Fruit fly (Drosophila melanogaster): Measurements from ENCODE around the gene CG8664.

Gene CG8664

dm6 chrX:17297070-17297689 is 14.7 kb upstream of the CG8664 start (continued):
- peak in 1 of 2 experiments; percentile 27 for TF ChIP-seq Hr51 (GFP tag; optimal IDR thresholded peaks at IDR 0.05)
- TF ChIP-seq jumu (GFP tag; optimal IDR thresholded peaks at IDR 0.05): peak; percentile 43
- peak; percentile 20 for TF ChIP-seq CG17385 (GFP tag; optimal IDR thresholded peaks at IDR 0.05)
- peak in 1 of 3 experiments; percentile 37 for TF ChIP-seq lola (GFP tag; optimal IDR thresholded peaks at IDR 0.05)
- peak; percentile 12 for TF ChIP-seq shn (GFP tag; optimal IDR thresholded peaks at IDR 0.05)
- peak; percentile 57 for TF ChIP-seq nmo (GFP tag; optimal IDR thresholded peaks at IDR 0.05)
- TF ChIP-seq lbe (GFP tag; optimal IDR thresholded peaks at IDR 0.05): peak; percentile 18
- TF ChIP-seq NfI (GFP tag; optimal IDR thresholded peaks at IDR 0.05): peak; percentile 12
- TF ChIP-seq ewg (GFP tag; optimal IDR thresholded peaks at IDR 0.05): peak; percentile 44
- TF ChIP-seq CG31365 (tag; optimal IDR thresholded peaks at IDR 0.05): no peak
- TF ChIP-seq wek (GFP tag; optimal IDR thresholded peaks at IDR 0.05): no peak
- no peak for TF ChIP-seq CG12744 (GFP tag; optimal IDR thresholded peaks at IDR 0.05)
- TF ChIP-seq CG2712 (tag; optimal IDR thresholded peaks at IDR 0.05): peak; percentile 51
- peak; percentile 17 for TF ChIP-seq Camta (GFP tag; optimal IDR thresholded peaks at IDR 0.05)
- TF ChIP-seq CG8089 (GFP tag; optimal IDR thresholded peaks at IDR 0.05): peak; percentile 15
- peak; percentile 23 for TF ChIP-seq CG8944 (GFP tag; optimal IDR thresholded peaks at IDR 0.05)
- TF ChIP-seq Scr (GFP tag; IDR thresholded peaks at IDR 0.05; ENCODE audit: partially characterized antibody): no peak
- TF ChIP-seq CG30403 (GFP tag; optimal IDR thresholded peaks at IDR 0.05): peak; percentile 15
- TF ChIP-seq phol (tag; optimal IDR thresholded peaks at IDR 0.05): peak; percentile 52
- TF ChIP-seq CG8388 (GFP tag; optimal IDR thresholded peaks at IDR 0.05): peak; percentile 88
- TF ChIP-seq CG16863 (GFP tag; optimal IDR thresholded peaks at IDR 0.05): peak; percentile 31
- TF ChIP-seq CG4707 (GFP tag; optimal IDR thresholded peaks at IDR 0.05): peak; percentile 36
- TF ChIP-seq Med (GFP tag): peak; percentile 87
- peak; percentile 32 for TF ChIP-seq CG15269 (tag; optimal IDR thresholded peaks at IDR 0.05)
- no peak for TF ChIP-seq CG10654 (GFP tag; optimal IDR thresholded peaks at IDR 0.05)
- peak; percentile 47 for TF ChIP-seq Xbp1 (GFP tag; optimal IDR thresholded peaks at IDR 0.05)
- no peak for TF ChIP-seq her (GFP tag; optimal IDR thresholded peaks at IDR 0.05)
- peak; percentile 18 for TF ChIP-seq nau (GFP tag; optimal IDR thresholded peaks at IDR 0.05)
- TF ChIP-seq fd64A (GFP tag; optimal IDR thresholded peaks at IDR 0.05): peak; percentile 10
- peak; percentile 9 for TF ChIP-seq lilli (GFP tag; optimal IDR thresholded peaks at IDR 0.05)
- no peak; the same call in 2 of the 3 replicates for TF ChIP-seq ken (GFP tag; IDR thresholded peaks at IDR 0.05)
- TF ChIP-seq Atf-2 (GFP tag; optimal IDR thresholded peaks at IDR 0.05): peak; percentile 17
- peak; percentile 6 for TF ChIP-seq bab2 (GFP tag; optimal IDR thresholded peaks at IDR 0.05)
- TF ChIP-seq zen (tag; optimal IDR thresholded peaks at IDR 0.05): no peak
- peak; percentile 86 for TF ChIP-seq Blimp-1 (GFP tag; optimal IDR thresholded peaks at IDR 0.05)
- TF ChIP-seq CG34376 (GFP tag; optimal IDR thresholded peaks at IDR 0.05): no peak
- TF ChIP-seq prd (optimal IDR thresholded peaks at IDR 0.05): no peak
- TF ChIP-seq prd (GFP tag; IDR thresholded peaks at IDR 0.05): peak; percentile 52; the same call in 2 of the 3 replicates
- TF ChIP-seq gsb (GFP tag; IDR thresholded peaks at IDR 0.05): no peak
- no peak for TF ChIP-seq crc (GFP tag; optimal IDR thresholded peaks at IDR 0.05)
- no peak for TF ChIP-seq CG8290 (GFP tag; optimal IDR thresholded peaks at IDR 0.05)
- TF ChIP-seq CG8290 (tag; optimal IDR thresholded peaks at IDR 0.05): peak in 1 of 2 experiments; percentile 33
- TF ChIP-seq CG9609 (GFP tag; optimal IDR thresholded peaks at IDR 0.05): peak; percentile 5
- no peak for TF ChIP-seq H15 (GFP tag; IDR thresholded peaks at IDR 0.05)
- peak; percentile 65 for TF ChIP-seq Ets65A (GFP tag)
- TF ChIP-seq trem (tag; optimal IDR thresholded peaks at IDR 0.05): peak; percentile 2
- TF ChIP-seq ci (GFP tag; IDR thresholded peaks at IDR 0.05): peak; percentile 75; the same call in 2 of the 3 replicates
- no peak for TF ChIP-seq emc (GFP tag; optimal IDR thresholded peaks at IDR 0.05)
- TF ChIP-seq CG4424 (GFP tag; optimal IDR thresholded peaks at IDR 0.05): peak; percentile 42
- TF ChIP-seq CG7928 (GFP tag; optimal IDR thresholded peaks at IDR 0.05): no peak
